Worm (Caenorhabditis elegans): ENCODE measurements around the gene cbd-1.

DNA sequence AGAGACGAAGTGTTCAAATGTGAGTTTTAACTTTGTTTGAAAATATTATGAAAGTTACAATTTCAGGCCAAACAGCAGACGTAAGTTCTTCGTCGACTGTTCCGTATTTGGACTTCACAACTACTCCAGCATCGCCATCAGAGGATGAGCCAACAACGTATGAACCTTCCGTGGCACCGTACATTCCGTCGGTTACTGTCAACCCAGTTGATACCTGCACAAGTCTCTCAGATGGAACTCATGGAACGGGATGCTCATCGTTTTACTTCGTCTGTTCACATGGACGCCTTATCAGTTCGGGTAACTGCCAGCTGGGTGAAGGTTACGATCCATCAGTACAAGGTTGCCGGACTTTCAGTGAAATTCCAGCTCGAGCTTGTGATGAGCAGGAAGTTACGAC lies 2.9 kb downstream of the cbd-1 start:
- TF ChIP-seq hlh-30 (tag; optimal IDR thresholded peaks at IDR 0.05; ENCODE audit: insufficient read depth), result no peak
- TF ChIP-seq C08G9.2 (tag; optimal IDR thresholded peaks at IDR 0.05), result no peak
- no peak for TF ChIP-seq K09A11.1 (tag; optimal IDR thresholded peaks at IDR 0.05; ENCODE audit: insufficient read depth)
- no peak for TF ChIP-seq unc-3 (GFP tag; conservative IDR thresholded peaks at IDR 0.05)
- TF ChIP-seq unc-3 (tag; optimal IDR thresholded peaks at IDR 0.05), result no peak
- no peak for TF ChIP-seq pha-2 (tag; optimal IDR thresholded peaks at IDR 0.05)
- no peak for TF ChIP-seq dve-1 (tag; optimal IDR thresholded peaks at IDR 0.05)
- no peak for TF ChIP-seq nhr-11 (tag; optimal IDR thresholded peaks at IDR 0.05)
- no peak for TF ChIP-seq ama-1 (optimal IDR thresholded peaks at IDR 0.05)
- no peak for TF ChIP-seq odd-2 (tag; optimal IDR thresholded peaks at IDR 0.05)
- no peak for TF ChIP-seq ahr-1 (tag; optimal IDR thresholded peaks at IDR 0.05)
- TF ChIP-seq fkh-10 (GFP tag; optimal IDR thresholded peaks at IDR 0.05), result no peak
- no peak for TF ChIP-seq pha-4 (tag; optimal IDR thresholded peaks at IDR 0.05)
